Worm (Caenorhabditis elegans): ENCODE results near the gene dre-1.
A peak's percentile ranks its signal among the peaks of the same experiment; 100 is the strongest.
"Not testable (repeated sequence)": the region's sequence is repeated elsewhere in the genome, so short reads cannot be mapped to it uniquely, and the experiment has no call there.

Gene dre-1

ce11 chrV:6546450-6547171 lies at the start of gene dre-1:
Gene dre-1, minus strand, starts transcription at chrV:6546500.
- peak; percentile 67 for TF ChIP-seq elt-2 (tag; optimal IDR thresholded peaks at IDR 0.05)
- TF ChIP-seq pha-4 (tag; optimal IDR thresholded peaks at IDR 0.05), result peak; percentile 3
- no peak for TF ChIP-seq eor-1 (tag; optimal IDR thresholded peaks at IDR 0.05)

DNA sequence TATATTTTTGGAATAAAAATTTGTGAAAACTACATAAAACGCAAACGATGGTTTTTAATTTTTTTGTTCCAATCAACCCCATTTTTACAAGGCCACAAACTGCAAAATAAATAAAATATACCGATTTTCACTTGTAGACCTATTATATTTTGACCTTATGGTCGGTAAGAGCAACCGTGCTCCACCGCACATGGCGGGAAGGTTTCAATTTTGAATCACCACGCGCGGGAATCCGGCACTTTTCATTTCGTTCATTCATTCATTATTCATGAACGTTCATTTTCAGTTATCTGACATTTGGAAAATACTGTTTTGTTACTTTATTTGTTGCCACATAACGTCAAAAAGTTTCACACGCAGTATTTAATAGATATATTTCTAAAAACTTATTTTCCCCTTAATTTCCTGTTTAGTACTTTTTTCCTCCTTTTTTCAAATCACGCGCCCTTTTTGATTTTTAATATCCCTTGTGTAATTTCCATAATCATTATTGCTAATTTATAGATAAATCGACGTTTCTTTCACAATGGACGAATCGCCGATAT lies 47.5 kb upstream of the dre-1 start, which contains the start of gene hcp-1:
TSS of gene hcp-1 (plus strand) at position 495 of the 545 bp plus-strand sequence.
- TF ChIP-seq nhr-25 (tag; optimal IDR thresholded peaks at IDR 0.05) (peak; percentile 53), sea-2 (GFP tag; optimal IDR thresholded peaks at IDR 0.05) (no peak), fkh-2 (tag; optimal IDR thresholded peaks at IDR 0.05) (no peak), nhr-11 (tag; optimal IDR thresholded peaks at IDR 0.05) (no peak), lsy-12 (tag; optimal IDR thresholded peaks at IDR 0.05) (no peak), unc-62 (GFP tag; optimal IDR thresholded peaks at IDR 0.05) (no peak), ceh-82 (tag; optimal IDR thresholded peaks at IDR 0.05) (no peak), hmg-11 (tag; optimal IDR thresholded peaks at IDR 0.05) (no peak), fkh-10 (GFP tag; optimal IDR thresholded peaks at IDR 0.05) (no peak), ZK546.5 (tag; optimal IDR thresholded peaks at IDR 0.05) (no peak), ztf-11 (tag; optimal IDR thresholded peaks at IDR 0.05) (no peak), nhr-28 (tag; optimal IDR thresholded peaks at IDR 0.05) (no peak), eor-1 (tag; optimal IDR thresholded peaks at IDR 0.05) (no peak), lin-15B (tag; optimal IDR thresholded peaks at IDR 0.05) (peak; percentile 60), pqm-1 (tag; optimal IDR thresholded peaks at IDR 0.05) (no peak), egl-5 (tag; optimal IDR thresholded peaks at IDR 0.05) (no peak), ceh-9 (tag; optimal IDR thresholded peaks at IDR 0.05) (no peak), nhr-67 (tag; optimal IDR thresholded peaks at IDR 0.05) (no peak), nhr-76 (tag; optimal IDR thresholded peaks at IDR 0.05) (no peak), zag-1 (tag; optimal IDR thresholded peaks at IDR 0.05) (no peak), daf-12 (tag; optimal IDR thresholded peaks at IDR 0.05) (no peak), nhr-237 (tag; optimal IDR thresholded peaks at IDR 0.05) (no peak), elt-1 (tag; optimal IDR thresholded peaks at IDR 0.05) (no peak), nhr-43 (tag; optimal IDR thresholded peaks at IDR 0.05; ENCODE audit: poor library complexity, severe bottlenecking) (no peak), nhr-23 (tag; optimal IDR thresholded peaks at IDR 0.05) (peak; percentile 21), ama-1 (optimal IDR thresholded peaks at IDR 0.05) (no peak), egl-27 (tag; optimal IDR thresholded peaks at IDR 0.05) (no peak), lin-39 (tag; optimal IDR thresholded peaks at IDR 0.05) (peak; percentile 20), elt-3 (tag; optimal IDR thresholded peaks at IDR 0.05) (no peak), ztf-4 (tag; optimal IDR thresholded peaks at IDR 0.05) (no peak), nhr-12 (tag; optimal IDR thresholded peaks at IDR 0.05) (no peak)

DNA sequence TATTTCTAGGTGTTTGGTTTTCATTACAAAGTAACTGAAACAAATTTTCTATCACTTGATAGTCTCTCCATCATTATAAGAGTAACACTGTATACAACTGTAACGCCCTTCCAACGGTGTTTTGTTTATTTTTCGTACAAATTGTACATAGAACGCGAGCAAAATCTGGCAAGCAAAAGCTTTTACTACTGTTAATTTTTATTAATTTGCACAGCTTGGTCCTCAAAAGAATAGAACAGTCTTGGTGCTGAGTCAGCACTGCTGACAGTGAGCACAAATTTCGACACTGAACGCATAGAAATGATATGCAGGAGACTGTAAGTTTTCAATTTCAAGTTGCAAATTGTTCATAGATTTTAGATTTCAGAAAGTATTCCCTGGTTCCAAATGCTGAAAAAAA lies 44.0 kb upstream of the dre-1 start, which contains the start of gene ZK1055.2:
TSS of gene ZK1055.2 (plus strand) at position 301 of the 400 bp plus-strand sequence.
- no peak for TF ChIP-seq fkh-2 (tag; optimal IDR thresholded peaks at IDR 0.05)
- no peak for TF ChIP-seq skn-1 (tag; optimal IDR thresholded peaks at IDR 0.05)
- TF ChIP-seq pha-4 (tag; optimal IDR thresholded peaks at IDR 0.05), result no peak
- no peak for TF ChIP-seq nhr-11 (tag; optimal IDR thresholded peaks at IDR 0.05)
- no peak for TF ChIP-seq lin-15B (tag; optimal IDR thresholded peaks at IDR 0.05)

DNA sequence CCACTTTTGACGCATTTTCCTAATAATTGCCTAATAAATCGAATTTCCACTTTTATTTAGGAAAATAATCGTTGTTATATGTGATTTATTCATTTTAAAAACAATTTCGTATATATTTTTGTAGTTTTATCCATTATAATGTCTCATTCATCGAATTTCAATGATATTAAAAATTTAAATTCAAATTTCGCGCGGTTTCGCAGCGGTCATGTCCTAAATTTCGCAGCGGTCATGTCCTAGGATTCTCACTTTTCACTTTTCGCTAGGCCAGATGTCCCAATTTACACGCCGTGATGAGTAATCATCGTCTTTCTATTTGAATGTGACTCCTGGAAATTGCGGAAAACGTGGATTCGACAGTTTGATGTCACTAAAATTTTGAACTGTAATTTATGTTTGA lies 35.5 kb upstream of the dre-1 start, which contains the start of gene ZK1055.4:
TSS of gene ZK1055.4 (plus strand) at position 301 of the 400 bp plus-strand sequence.
- not testable (repeated sequence) for TF ChIP-seq eor-1 (tag; optimal IDR thresholded peaks at IDR 0.05); nhr-76 (tag; optimal IDR thresholded peaks at IDR 0.05); fkh-10 (GFP tag; optimal IDR thresholded peaks at IDR 0.05)

DNA sequence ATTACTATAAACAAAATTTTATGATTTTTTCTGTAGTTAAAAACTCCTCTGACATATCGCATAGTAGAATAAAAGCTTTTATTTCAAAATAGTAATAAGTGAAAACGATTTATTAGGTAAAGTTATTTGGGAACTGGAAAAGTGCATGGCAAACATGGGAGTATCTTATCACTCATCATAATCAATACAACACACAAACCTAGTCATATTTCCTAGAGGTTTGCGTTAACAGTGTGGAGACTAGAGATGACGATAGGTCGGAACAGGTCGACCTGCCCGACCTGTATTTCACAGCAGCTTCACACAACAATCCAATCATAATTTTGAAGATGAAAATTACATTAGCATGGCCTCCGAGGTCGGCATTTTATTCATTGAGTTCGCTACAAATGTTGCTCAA lies 33.7 kb upstream of the dre-1 start, which contains the start of gene EGAP9.3:
TSS of gene EGAP9.3 (minus strand) at position 131 of the 400 bp plus-strand sequence.
- TF ChIP-seq pqm-1 (tag; optimal IDR thresholded peaks at IDR 0.05) (peak; percentile 21), eor-1 (tag; optimal IDR thresholded peaks at IDR 0.05) (no peak), elt-2 (tag; optimal IDR thresholded peaks at IDR 0.05) (peak; percentile 34)
